Worm (Caenorhabditis elegans): Measurements from ENCODE around the gene C27D6.12.

Gene C27D6.12

DNA sequence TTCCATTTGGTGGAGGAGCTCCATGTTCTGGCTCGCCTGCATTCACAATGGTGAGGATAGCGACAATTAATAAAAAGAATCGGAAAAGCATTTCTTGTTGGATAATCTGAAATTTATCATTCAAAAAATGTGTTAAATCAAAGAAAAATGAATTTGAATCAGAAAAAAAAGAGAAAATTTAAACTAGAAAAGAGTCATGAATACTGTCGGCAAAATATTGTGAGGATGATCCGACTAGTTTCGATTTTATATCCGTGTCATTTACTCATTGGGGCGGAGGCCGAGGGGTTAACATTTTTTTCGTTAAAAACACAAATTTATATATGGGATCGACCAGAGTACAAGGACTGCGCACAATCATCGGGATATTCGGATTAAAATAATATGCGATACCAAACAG is at the start of gene C27D6.12:
C27D6.12 (minus strand) TSS at position 101 of the 400 bp plus-strand sequence.
- no peak for TF ChIP-seq ceh-28 (tag; optimal IDR thresholded peaks at IDR 0.05)
- TF ChIP-seq lsy-2 (tag; optimal IDR thresholded peaks at IDR 0.05): no peak
- peak in 1 of 2 experiments; percentile 44 for TF ChIP-seq unc-62 (GFP tag; optimal IDR thresholded peaks at IDR 0.05 in 1 of 2)
- TF ChIP-seq unc-62 (tag; optimal IDR thresholded peaks at IDR 0.05): no peak
- peak; percentile 17 for TF ChIP-seq aha-1 (tag)

DNA sequence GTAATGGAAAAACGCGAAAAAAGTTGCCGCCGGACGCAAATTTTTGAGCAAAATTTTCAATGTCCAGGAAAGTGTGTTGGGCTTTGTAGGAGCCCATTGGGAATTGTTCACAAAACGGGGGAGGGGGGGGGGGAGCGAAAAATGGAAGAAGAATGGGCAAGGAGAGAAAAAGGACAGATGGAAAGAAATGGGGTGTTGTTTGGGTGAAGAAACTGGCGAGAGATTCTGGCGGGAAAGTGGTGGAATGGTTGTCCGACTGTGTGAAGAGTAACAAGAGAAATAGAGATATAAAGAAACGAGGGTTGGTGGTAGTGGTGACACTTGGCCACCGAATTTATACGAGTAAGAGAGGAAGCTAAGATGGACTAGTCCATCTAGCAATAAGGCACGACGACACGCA is 48.5 kb upstream of the C27D6.12 start:
- TF ChIP-seq daf-19 (GFP tag; conservative IDR thresholded peaks at IDR 0.05): no peak
- no peak for TF ChIP-seq unc-39 (tag; optimal IDR thresholded peaks at IDR 0.05)
- TF ChIP-seq pqm-1 (tag; optimal IDR thresholded peaks at IDR 0.05): no peak
- no peak for TF ChIP-seq lir-3 (tag; optimal IDR thresholded peaks at IDR 0.05)
- no peak for TF ChIP-seq R02D3.7 (tag; optimal IDR thresholded peaks at IDR 0.05)
- no peak for TF ChIP-seq mdt-29 (GFP tag; IDR thresholded peaks at IDR 0.05)
- TF ChIP-seq hif-1 (tag; optimal IDR thresholded peaks at IDR 0.05): no peak
- TF ChIP-seq fkh-10 (GFP tag; optimal IDR thresholded peaks at IDR 0.05): no peak
- TF ChIP-seq zag-1 (tag; optimal IDR thresholded peaks at IDR 0.05): no peak
- no peak for TF ChIP-seq ZK337.2 (GFP tag; IDR thresholded peaks at IDR 0.05)

DNA sequence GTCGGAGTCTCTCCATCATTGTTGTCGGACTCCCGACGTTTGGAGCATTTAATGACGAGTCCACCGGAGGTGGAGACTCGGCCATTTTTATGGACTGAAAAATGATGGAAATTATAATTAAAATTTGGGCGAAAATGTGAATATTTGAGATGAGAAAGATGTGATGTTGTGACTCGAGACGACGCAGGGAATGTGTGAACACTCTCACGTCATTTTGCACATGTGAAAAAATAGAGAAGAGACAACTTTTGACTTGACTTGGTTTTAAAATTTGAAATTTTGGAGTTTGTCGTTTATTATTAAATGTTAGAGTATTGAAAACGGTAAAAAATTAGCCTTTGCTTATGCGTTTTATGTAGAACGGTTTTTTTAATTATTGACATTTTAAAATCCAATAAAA is 47.5 kb upstream of the C27D6.12 start, which contains the start of gene dsh-1:
dsh-1 (minus strand) TSS at position 101 of the 400 bp plus-strand sequence.
- TF ChIP-seq lin-13 (GFP tag; optimal IDR thresholded peaks at IDR 0.05) (no peak), pqm-1 (tag; optimal IDR thresholded peaks at IDR 0.05) (no peak)

DNA sequence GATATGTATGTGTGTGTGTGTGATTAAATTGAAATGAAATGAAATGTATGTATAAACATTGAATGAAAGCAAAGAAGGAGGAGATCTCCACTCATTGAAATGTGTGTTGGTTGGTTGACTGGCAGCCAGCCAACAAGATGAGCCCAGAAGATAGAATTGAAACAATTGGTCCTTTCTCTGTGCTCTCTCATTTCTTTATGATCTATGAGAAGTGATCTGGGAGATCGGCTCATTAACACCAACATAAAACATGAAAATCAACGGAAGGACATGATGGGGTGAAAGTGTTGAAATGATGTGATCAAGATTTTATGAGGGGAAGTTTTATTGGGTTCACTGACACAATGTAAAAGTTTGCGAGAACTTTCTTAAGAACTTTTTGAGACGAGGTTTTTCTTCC is 45.0 kb upstream of the C27D6.12 start:
- TF ChIP-seq nhr-11 (tag; optimal IDR thresholded peaks at IDR 0.05): peak; percentile 9
- peak; percentile 46 for TF ChIP-seq aha-1 (tag)
- TF ChIP-seq T26A8.4 (GFP tag; IDR thresholded peaks at IDR 0.05): no peak
- TF ChIP-seq hif-1 (tag; optimal IDR thresholded peaks at IDR 0.05): no peak
- no peak for TF ChIP-seq ctbp-1 (GFP tag; IDR thresholded peaks at IDR 0.05)
- TF ChIP-seq mxl-2 (GFP tag; conservative IDR thresholded peaks at IDR 0.05): no peak
- no peak for TF ChIP-seq mes-2 (tag; optimal IDR thresholded peaks at IDR 0.05; ENCODE audit: poor library complexity, severe bottlenecking)

DNA sequence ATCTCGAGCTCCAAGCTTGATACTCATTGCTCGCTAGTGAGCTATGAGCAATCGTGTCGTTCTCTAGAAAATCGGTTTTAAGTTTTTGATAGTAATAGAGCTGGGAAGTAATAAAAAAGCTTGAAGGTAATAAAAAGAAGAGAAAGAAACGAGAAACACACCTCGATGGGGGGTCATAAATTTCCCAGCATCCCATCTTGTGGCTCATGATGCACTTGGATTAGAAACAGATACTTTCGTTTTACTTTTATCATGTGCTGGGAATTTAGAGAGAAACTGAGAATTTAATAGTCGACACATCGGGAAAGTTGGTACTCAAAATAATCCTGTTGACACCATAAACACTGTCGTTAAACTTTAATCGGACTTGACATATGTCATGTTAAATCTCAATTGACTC is 42.8 kb upstream of the C27D6.12 start:
- TF ChIP-seq unc-62 (GFP tag; optimal IDR thresholded peaks at IDR 0.05 in 1 of 2): peak in 1 of 2 experiments; percentile 58
- no peak for TF ChIP-seq unc-62 (tag; optimal IDR thresholded peaks at IDR 0.05)
- no peak for TF ChIP-seq zfp-3 (GFP tag; conservative IDR thresholded peaks at IDR 0.05)

DNA sequence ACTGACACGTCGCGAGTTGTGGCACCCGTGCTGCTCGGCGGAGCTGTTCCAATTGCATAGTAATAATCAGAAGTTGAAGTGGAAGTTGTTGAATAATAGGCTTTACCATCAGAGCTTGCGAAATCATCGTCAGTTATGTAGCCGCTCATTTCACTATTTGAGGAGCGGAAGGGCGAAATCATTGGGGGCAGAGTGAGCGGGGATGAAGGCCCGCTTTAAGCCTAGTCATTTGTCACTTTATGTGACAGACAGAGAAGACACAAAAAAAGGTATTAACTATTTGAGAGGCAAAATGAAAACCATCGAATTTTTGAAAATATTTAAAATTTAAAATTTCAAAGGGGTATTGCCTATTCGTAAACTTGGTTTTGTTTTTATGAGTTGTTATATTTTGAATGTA is 40.5 kb upstream of the C27D6.12 start:
- TF ChIP-seq attf-4 (tag; optimal IDR thresholded peaks at IDR 0.05): no peak
- no peak for TF ChIP-seq lin-15B (tag; optimal IDR thresholded peaks at IDR 0.05)
- TF ChIP-seq snpc-1.2 (GFP tag; IDR thresholded peaks at IDR 0.05): no peak
- peak; percentile 39 for TF ChIP-seq aha-1 (tag)

DNA sequence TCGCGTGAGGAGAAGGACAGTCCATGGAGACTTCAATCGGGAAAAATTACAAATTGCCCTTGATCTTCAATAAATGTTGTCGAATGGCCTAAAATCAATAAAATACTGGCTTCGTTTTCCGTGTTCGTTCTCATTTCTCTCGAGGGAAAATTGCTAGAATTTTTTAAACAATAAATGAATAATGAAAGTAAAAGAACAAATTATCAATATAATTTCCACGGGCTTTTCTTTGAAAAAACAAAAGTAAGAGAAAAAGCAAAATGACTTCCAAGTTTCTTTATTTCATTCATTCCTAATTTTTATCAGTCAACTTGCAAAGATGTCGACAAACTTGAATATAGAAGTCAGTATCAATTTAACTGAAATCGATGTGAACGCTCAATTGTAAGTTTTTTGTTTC is 34.9 kb upstream of the C27D6.12 start, which contains the start of gene C34F11.1:
C34F11.1 (plus strand) TSS at position 301 of the 400 bp plus-strand sequence.
- TF ChIP-seq attf-4 (tag; optimal IDR thresholded peaks at IDR 0.05) (no peak), unc-39 (tag; optimal IDR thresholded peaks at IDR 0.05) (no peak), lin-13 (GFP tag; optimal IDR thresholded peaks at IDR 0.05) (no peak), hlh-30 (tag; optimal IDR thresholded peaks at IDR 0.05; ENCODE audit: insufficient read depth) (no peak), unc-62 (GFP tag; optimal IDR thresholded peaks at IDR 0.05 in 1 of 2) (no peak), unc-62 (tag; optimal IDR thresholded peaks at IDR 0.05) (no peak), F44E2.7 (GFP tag; IDR thresholded peaks at IDR 0.05) (no peak), T26A8.4 (GFP tag; IDR thresholded peaks at IDR 0.05) (no peak), R02D3.7 (tag; optimal IDR thresholded peaks at IDR 0.05) (no peak), madf-9 (GFP tag; conservative IDR thresholded peaks at IDR 0.05) (no peak), lir-3 (tag; optimal IDR thresholded peaks at IDR 0.05) (no peak), nhr-48 (tag; optimal IDR thresholded peaks at IDR 0.05) (no peak), zip-2 (tag; optimal IDR thresholded peaks at IDR 0.05) (no peak), unc-130 (GFP tag; optimal IDR thresholded peaks at IDR 0.05) (no peak), aha-1 (tag) (no peak), nhr-25 (tag; optimal IDR thresholded peaks at IDR 0.05; ENCODE audit: borderline replicate concordance, insufficient read depth) (no peak), madf-5 (GFP tag; IDR thresholded peaks at IDR 0.05) (no peak)

Measured in whole organism, L4 larva.